Worm (Caenorhabditis elegans) whole organism, L1 larva: Measurements from ENCODE around the gene R13A5.7.

ENCODE experiments used
- C04F5.9 ChIP-seq: sonication (generic microtip); optimal IDR thresholded peaks from 2 replicates; lab custom pipeline; 2016; ENCODE audit warnings: missing genetic modification characterization, missing compliant biosample characterization
- F16B12.6 ChIP-seq: fragments of 150-350 bp; optimal IDR thresholded peaks from 2 replicates; lab custom pipeline; 2014; ENCODE audit warnings: missing biosample characterization, missing genetic modification characterization
- ceh-63 ChIP-seq: fragments of 200-800 bp; sonication (Bioruptor generic); optimal IDR thresholded peaks from 2 replicates; lab custom pipeline; 2018; ENCODE audit warnings: mild to moderate bottlenecking, missing genetic modification characterization, missing compliant biosample characterization
- efl-3 ChIP-seq: fragments of 200-800 bp; sonication (Bioruptor generic); optimal IDR thresholded peaks from 2 replicates; lab custom pipeline; 2018; ENCODE audit warnings: mild to moderate bottlenecking, missing genetic modification characterization, missing compliant biosample characterization
- hlh-4 ChIP-seq: sonication (generic microtip); optimal IDR thresholded peaks from 2 replicates; lab custom pipeline; 2016; ENCODE audit warnings: mild to moderate bottlenecking, missing genetic modification characterization, missing compliant biosample characterization
- nhr-47 ChIP-seq: sonication (generic microtip); optimal IDR thresholded peaks from 2 replicates; lab custom pipeline; 2016; ENCODE audit warnings: mild to moderate bottlenecking, missing genetic modification characterization, moderate library complexity, missing compliant biosample characterization
- nhr-77 ChIP-seq: fragments of 150-350 bp; optimal IDR thresholded peaks from 2 replicates; lab custom pipeline; 2014; ENCODE audit warnings: missing biosample characterization, missing genetic modification characterization
- nhr-85 ChIP-seq: sonication (generic microtip); peaks from one replicate; lab custom pipeline; 2016; ENCODE audit warnings: missing genetic modification characterization, inconsistent platforms, missing compliant biosample characterization
- unc-98 ChIP-seq: fragments of 200-800 bp; sonication (Bioruptor generic); IDR thresholded peaks from 2 replicates; pipeline ENCODE4 v1.3.6; 2022; ENCODE audit warnings: missing genetic modification characterization, missing compliant biosample characterization

The R13A5.7 gene

ce11 chrIII:7518424-7518823, 51.5 kb downstream of the R13A5.7 start, which contains the start of gene clk-2:
clk-2 (minus strand) TSS chrIII:7518524.
- TF ChIP-seq hlh-4 (tag; lab: Kevin White, UChicago) (no peak), nhr-85 (tag; lab: Kevin White, UChicago) (no peak), ceh-63 (GFP tag; lab: Kevin White, UChicago) (no peak), C04F5.9 (tag; lab: Kevin White, UChicago) (no peak), nhr-47 (tag; lab: Kevin White, UChicago) (no peak), efl-3 (GFP tag; lab: Kevin White, UChicago) (no peak), unc-98 (GFP tag; lab: Robert Waterston, UW) (no peak), nhr-77 (tag; lab: Kevin White, UChicago) (no peak), F16B12.6 (tag; lab: Kevin White, UChicago) (no peak)
- TF ChIP-seq, all 84 proteins: peak for 0
